Worm (Caenorhabditis elegans) whole organism, early embryonic: ENCODE data around the gene skpo-1.

Experiments used
- B0310.2 ChIP-seq: sonication (generic microtip); optimal IDR thresholded peaks from 2 replicates; lab custom pipeline; 2016; ENCODE audit warnings: mild to moderate bottlenecking, missing genetic modification characterization, missing compliant biosample characterization
- F13C5.2 ChIP-seq: sonication (generic microtip); optimal IDR thresholded peaks from 2 replicates; lab custom pipeline; 2017; ENCODE audit warnings: mild to moderate bottlenecking, missing genetic modification characterization, inconsistent platforms, missing compliant biosample characterization
- aly-1 ChIP-seq: sonication (generic microtip); optimal IDR thresholded peaks from 2 replicates; lab custom pipeline; 2016; ENCODE audit warnings: missing genetic modification characterization, missing compliant biosample characterization
- ama-1 ChIP-seq: fragments of 150-350 bp; optimal IDR thresholded peaks from 2 replicates; lab custom pipeline; 2014
- ceh-13 ChIP-seq: fragments of 200-800 bp; sonication (Bioruptor generic); optimal IDR thresholded peaks from 2 replicates; lab custom pipeline; 2018; ENCODE audit warnings: mild to moderate bottlenecking, missing genetic modification characterization, missing compliant biosample characterization
- ceh-36 ChIP-seq: sonication (generic microtip); optimal IDR thresholded peaks from 2 replicates; lab custom pipeline; 2016; ENCODE audit warnings: missing genetic modification characterization, inconsistent platforms, missing compliant biosample characterization
- ets-7 ChIP-seq: sonication (generic microtip); optimal IDR thresholded peaks from 2 replicates; lab custom pipeline; 2016; ENCODE audit warnings: missing genotype, missing genetic modification characterization, missing compliant biosample characterization
- flt-1 ChIP-seq: fragments of 200-800 bp; sonication (Bioruptor generic); IDR thresholded peaks from 2 replicates; pipeline ENCODE4 v1.3.6; 2022; ENCODE audit warnings: missing genetic modification characterization, missing compliant biosample characterization
- hmbx-1 ChIP-seq: sonication (generic microtip); optimal IDR thresholded peaks from 2 replicates; lab custom pipeline; 2016; ENCODE audit warnings: mild to moderate bottlenecking, missing genetic modification characterization, missing compliant biosample characterization
- hmg-4 ChIP-seq: fragments of 200-800 bp; sonication (Bioruptor generic); optimal IDR thresholded peaks from 2 replicates; lab custom pipeline; 2018; ENCODE audit warnings: mild to moderate bottlenecking, missing genetic modification characterization, missing compliant biosample characterization
- hnd-1 ChIP-seq: sonication (generic microtip); optimal IDR thresholded peaks from 2 replicates; lab custom pipeline; 2016; ENCODE audit warnings: missing genetic modification characterization, missing compliant biosample characterization
- pes-1 ChIP-seq: fragments of 200-800 bp; sonication (Bioruptor generic); IDR thresholded peaks from 2 replicates; pipeline ENCODE4 v1.3.6; 2022; ENCODE audit warnings: missing genetic modification reagents, missing genetic modification characterization, missing compliant biosample characterization
- scrt-1 ChIP-seq: fragments of 200-800 bp; sonication (Bioruptor generic); IDR thresholded peaks from 2 replicates; pipeline ENCODE4 v1.3.6; 2022; ENCODE audit warnings: missing genetic modification characterization, missing compliant biosample characterization
- sea-1 ChIP-seq: fragments of 200-800 bp; sonication (Bioruptor generic); conservative IDR thresholded peaks from 2 replicates; pipeline ENCODE4 v1.3.6; 2022; ENCODE audit warnings: missing genetic modification characterization, missing compliant biosample characterization
- tbx-11 ChIP-seq: fragments of 200-800 bp; sonication (Bioruptor generic); IDR thresholded peaks from 2 replicates; pipeline ENCODE4 v1.3.6; 2022; ENCODE audit warnings: missing genetic modification characterization, missing compliant biosample characterization
- tbx-37 ChIP-seq: fragments of 200-800 bp; sonication (Bioruptor generic); conservative IDR thresholded peaks from 2 replicates; pipeline ENCODE4 v1.3.6; 2022; ENCODE audit warnings: missing genetic modification reagents, missing genetic modification characterization, missing compliant biosample characterization
- tra-4 ChIP-seq: sonication (generic microtip); optimal IDR thresholded peaks from 2 replicates; lab custom pipeline; 2017; ENCODE audit warnings: missing genetic modification characterization, missing compliant biosample characterization

skpo-1 gene

DNA sequence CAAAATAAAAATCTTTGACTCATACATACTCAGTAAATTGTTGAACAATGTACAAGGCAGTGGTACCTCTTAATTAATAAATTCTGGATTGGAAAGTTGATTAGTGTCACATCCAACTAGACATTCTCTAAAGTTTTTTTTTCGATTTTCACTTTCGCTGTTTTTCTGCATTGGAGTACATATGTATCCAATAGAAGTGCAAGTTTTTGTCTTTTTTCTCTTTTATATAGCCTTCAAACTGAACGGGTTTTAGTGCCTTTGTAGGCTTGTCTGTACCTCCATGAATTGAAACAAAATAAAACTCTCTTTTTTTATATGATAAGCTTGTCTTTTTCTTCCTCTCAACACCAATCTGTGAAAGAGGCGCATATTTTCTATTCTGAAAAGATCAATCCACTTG is 24.5 kb downstream of the skpo-1 start:
- TF ChIP-seq ets-7 (tag; lab: Kevin White, UChicago), result no peak
- TF ChIP-seq ceh-13 (GFP tag; lab: Kevin White, UChicago), result no peak
- no peak for TF ChIP-seq B0310.2 (tag; lab: Kevin White, UChicago)
- TF ChIP-seq ama-1 (lab: Kevin White, UChicago), result no peak
- no peak for TF ChIP-seq tbx-11 (GFP tag; lab: Robert Waterston, UW)

DNA sequence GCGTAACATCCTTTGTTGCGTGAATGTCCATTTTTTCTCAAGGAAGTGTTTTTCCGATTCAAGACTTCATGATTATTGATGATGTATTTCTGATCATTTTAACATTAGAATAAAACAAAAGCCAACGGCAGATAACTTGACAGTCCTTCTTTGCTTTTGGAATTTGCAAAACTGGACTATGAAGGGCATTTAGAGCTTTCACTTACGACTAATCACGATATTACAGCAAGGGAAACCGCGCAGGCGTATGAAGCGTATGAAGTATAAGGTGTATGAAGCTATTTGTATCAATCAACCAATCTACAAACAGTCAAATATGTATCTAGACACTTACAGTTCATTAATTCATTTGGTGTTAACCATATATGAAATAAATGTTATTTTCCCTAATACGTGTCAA is 26.9 kb downstream of the skpo-1 start:
- no peak for TF ChIP-seq ceh-36 (tag; lab: Kevin White, UChicago)
- no peak for TF ChIP-seq sea-1 (GFP tag; lab: Robert Waterston, UW)
- no peak for TF ChIP-seq F13C5.2 (tag; lab: Kevin White, UChicago)
- TF ChIP-seq hnd-1 (tag; lab: Kevin White, UChicago), result no peak
- no peak for TF ChIP-seq B0310.2 (tag; lab: Kevin White, UChicago)
- no peak for TF ChIP-seq ama-1 (lab: Kevin White, UChicago)
- TF ChIP-seq aly-1 (tag; lab: Kevin White, UChicago), result no peak
- TF ChIP-seq hmg-4, result no peak
- no peak for TF ChIP-seq pes-1
- TF ChIP-seq flt-1 (GFP tag; lab: Robert Waterston, UW), result no peak
- TF ChIP-seq tbx-37, result no peak
- no peak for TF ChIP-seq tra-4 (tag; lab: Kevin White, UChicago)

- TF ChIP-seq ceh-36 (tag; lab: Kevin White, UChicago), result no peak
- no peak for TF ChIP-seq aly-1 (tag; lab: Kevin White, UChicago)
- TF ChIP-seq ceh-13 (GFP tag; lab: Kevin White, UChicago), result no peak
- no peak for TF ChIP-seq tra-4 (tag; lab: Kevin White, UChicago)
- TF ChIP-seq hnd-1 (tag; lab: Kevin White, UChicago), result no peak
- TF ChIP-seq pes-1, result no peak
- no peak for TF ChIP-seq scrt-1
- no peak for TF ChIP-seq B0310.2 (tag; lab: Kevin White, UChicago)
- no peak for TF ChIP-seq ets-7 (tag; lab: Kevin White, UChicago)
- no peak for TF ChIP-seq F13C5.2 (tag; lab: Kevin White, UChicago)
- no peak for TF ChIP-seq sea-1 (GFP tag; lab: Robert Waterston, UW)
- no peak for TF ChIP-seq hmbx-1 (tag; lab: Kevin White, UChicago)
- no peak for TF ChIP-seq tbx-37
- no peak for TF ChIP-seq ama-1 (lab: Kevin White, UChicago)
Observed at ce11 chrII:8370194-8370593, 34.5 kb downstream of the skpo-1 start.

DNA sequence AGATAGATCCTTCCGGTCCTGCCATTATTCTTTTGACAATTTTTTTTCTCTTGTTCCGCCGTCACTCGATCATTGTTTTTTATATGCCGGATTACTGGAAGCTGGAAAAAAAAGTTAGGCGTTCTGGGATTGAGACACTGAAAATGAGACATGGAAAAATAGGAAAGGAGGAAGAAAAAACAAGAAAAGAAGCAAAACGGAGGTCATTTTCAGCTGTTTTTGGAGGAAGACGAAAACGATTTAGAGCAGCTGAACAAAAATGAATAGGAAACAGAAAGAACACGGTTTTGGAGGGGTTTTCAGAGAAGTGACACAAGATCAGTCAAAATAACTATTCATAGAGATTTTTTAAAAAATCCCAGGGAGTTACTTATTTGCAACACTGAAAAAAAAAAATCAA is 35.6 kb downstream of the skpo-1 start, which contains the start of gene amt-3:
TSS of gene amt-3 (minus strand) at position 101 of the 400 bp plus-strand sequence.
- TF ChIP-seq tbx-11 (GFP tag; lab: Robert Waterston, UW), result no peak
- TF ChIP-seq scrt-1, result no peak
- TF ChIP-seq pes-1, result no peak
- TF ChIP-seq tra-4 (tag; lab: Kevin White, UChicago), result no peak
- TF ChIP-seq sea-1 (GFP tag; lab: Robert Waterston, UW), result no peak
- TF ChIP-seq hnd-1 (tag; lab: Kevin White, UChicago), result no peak
- no peak for TF ChIP-seq aly-1 (tag; lab: Kevin White, UChicago)
- TF ChIP-seq F13C5.2 (tag; lab: Kevin White, UChicago), result no peak
- TF ChIP-seq ceh-36 (tag; lab: Kevin White, UChicago), result no peak
- TF ChIP-seq B0310.2 (tag; lab: Kevin White, UChicago), result no peak

DNA sequence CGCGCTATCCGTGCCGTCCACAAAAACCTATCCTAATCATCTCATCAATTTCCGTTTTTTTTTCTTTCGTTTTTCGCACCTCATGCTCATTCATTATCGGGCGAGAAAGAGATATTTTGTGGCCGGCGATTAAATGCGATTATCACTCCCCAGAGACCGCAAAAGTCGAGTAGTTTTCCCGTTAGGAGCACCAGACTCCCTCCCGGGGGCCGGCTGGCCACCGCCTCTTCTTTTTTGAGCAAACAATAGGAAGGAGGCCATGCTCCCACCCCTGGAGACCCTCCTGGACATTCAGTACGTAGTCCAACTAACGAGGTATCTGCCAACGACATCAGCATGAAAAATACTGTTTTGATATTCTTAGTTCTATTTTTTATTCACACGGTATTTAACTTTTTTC is 44.2 kb downstream of the skpo-1 start, which contains the start of gene M195.2:
TSS of gene M195.2 (plus strand) at position 301 of the 400 bp plus-strand sequence.
- TF ChIP-seq B0310.2 (tag; lab: Kevin White, UChicago), result no peak
- TF ChIP-seq flt-1 (GFP tag; lab: Robert Waterston, UW), result no peak
- no peak for TF ChIP-seq tbx-11 (GFP tag; lab: Robert Waterston, UW)
- no peak for TF ChIP-seq scrt-1
- no peak for TF ChIP-seq aly-1 (tag; lab: Kevin White, UChicago)
- TF ChIP-seq ama-1 (lab: Kevin White, UChicago), result no peak
- no peak for TF ChIP-seq ets-7 (tag; lab: Kevin White, UChicago)
- no peak for TF ChIP-seq F13C5.2 (tag; lab: Kevin White, UChicago)
- TF ChIP-seq ceh-13 (GFP tag; lab: Kevin White, UChicago), result no peak
- TF ChIP-seq hmbx-1 (tag; lab: Kevin White, UChicago), result no peak
- TF ChIP-seq tra-4 (tag; lab: Kevin White, UChicago), result no peak
- no peak for TF ChIP-seq pes-1
- no peak for TF ChIP-seq ceh-36 (tag; lab: Kevin White, UChicago)
- no peak for TF ChIP-seq hmg-4
- TF ChIP-seq sea-1 (GFP tag; lab: Robert Waterston, UW), result no peak

DNA sequence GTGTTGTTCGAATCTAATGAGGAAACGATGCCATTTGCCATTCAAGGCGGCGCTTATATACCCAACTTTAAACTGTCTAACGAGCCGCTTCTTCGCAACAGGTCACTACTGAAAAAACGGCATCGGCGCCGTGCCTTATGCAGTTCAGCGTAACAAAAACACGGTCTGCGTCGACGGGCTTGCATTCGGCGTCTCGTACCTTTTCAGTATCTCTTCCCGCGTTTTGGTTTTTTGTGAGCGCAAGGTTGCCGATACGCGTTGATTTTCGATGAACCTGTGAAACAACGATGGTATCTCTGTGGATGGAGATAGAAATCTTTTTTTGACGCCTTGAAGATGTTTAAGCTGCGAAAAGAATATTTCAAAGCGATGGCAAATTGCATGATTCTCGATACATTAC is 45.3 kb downstream of the skpo-1 start, which contains the start of gene col-77:
TSS of gene col-77 (minus strand) at position 32 of the 400 bp plus-strand sequence.
- no peak for TF ChIP-seq F13C5.2 (tag; lab: Kevin White, UChicago)
- no peak for TF ChIP-seq hmbx-1 (tag; lab: Kevin White, UChicago)
- TF ChIP-seq ama-1 (lab: Kevin White, UChicago), result no peak
- TF ChIP-seq tbx-37, result no peak
- no peak for TF ChIP-seq ceh-13 (GFP tag; lab: Kevin White, UChicago)
- no peak for TF ChIP-seq hnd-1 (tag; lab: Kevin White, UChicago)
- TF ChIP-seq sea-1 (GFP tag; lab: Robert Waterston, UW), result no peak
- no peak for TF ChIP-seq ceh-36 (tag; lab: Kevin White, UChicago)
- no peak for TF ChIP-seq tra-4 (tag; lab: Kevin White, UChicago)
- no peak for TF ChIP-seq tbx-11 (GFP tag; lab: Robert Waterston, UW)
- no peak for TF ChIP-seq pes-1
- TF ChIP-seq B0310.2 (tag; lab: Kevin White, UChicago), result no peak
- no peak for TF ChIP-seq aly-1 (tag; lab: Kevin White, UChicago)
- no peak for TF ChIP-seq scrt-1
- no peak for TF ChIP-seq hmg-4
- TF ChIP-seq ets-7 (tag; lab: Kevin White, UChicago), result no peak
- TF ChIP-seq flt-1 (GFP tag; lab: Robert Waterston, UW), result no peak

- TF ChIP-seq hmbx-1 (tag; lab: Kevin White, UChicago) (no peak), hmg-4 (peak; percentile 14)
Observed at ce11 chrII:8358466-8358865, 46.2 kb downstream of the skpo-1 start.
